Worm (Caenorhabditis elegans) whole organism, L3 larva: Measurements from ENCODE around the gene H12I19.115.

Experiments used
- ZK546.5 ChIP-seq: sonication (generic microtip); optimal IDR thresholded peaks from 2 replicates; lab custom pipeline; 2017; ENCODE audit warnings: missing biosample characterization, missing genetic modification characterization
- ama-1 ChIP-seq: fragments of 150-350 bp; optimal IDR thresholded peaks from 2 replicates; lab custom pipeline; 2018
- ceh-16 ChIP-seq: sonication (generic microtip); optimal IDR thresholded peaks from 2 replicates; lab custom pipeline; 2017; ENCODE audit warnings: missing biosample characterization, missing genetic modification characterization
- ceh-28 ChIP-seq: fragments of 150-350 bp; optimal IDR thresholded peaks from 2 replicates; lab custom pipeline; 2014; ENCODE audit warnings: missing biosample characterization, missing genetic modification reagents, missing genetic modification characterization
- ceh-9 ChIP-seq: sonication (generic microtip); optimal IDR thresholded peaks from 2 replicates; lab custom pipeline; 2018; ENCODE audit warnings: missing biosample characterization, missing genetic modification characterization
- daf-12 ChIP-seq: fragments of 150-350 bp; optimal IDR thresholded peaks from 2 replicates; lab custom pipeline; 2014; ENCODE audit warnings: missing biosample characterization, missing genetic modification reagents, missing genetic modification characterization
- elt-1 ChIP-seq: fragments of 150-350 bp; optimal IDR thresholded peaks from 2 replicates; lab custom pipeline; 2014; ENCODE audit warnings: missing biosample characterization, missing genetic modification characterization
- elt-2 ChIP-seq: sonication (generic microtip); optimal IDR thresholded peaks from 2 replicates; lab custom pipeline; 2016; ENCODE audit warnings: missing genetic modification reagents, mild to moderate bottlenecking, missing genetic modification characterization, missing compliant biosample characterization
- elt-3 ChIP-seq, 3 experiments: fragments of 150-350 bp in 1 of 3; sonication (generic microtip) in 2 of 3; optimal IDR thresholded peaks; 2 replicates in 2 of 3; 4 replicates in 1 of 3; lab custom pipeline; 2014 to 2017; ENCODE audit warnings: missing biosample characterization in 3 of 3, missing genetic modification characterization in 3 of 3
- eor-1 ChIP-seq, 2 experiments: fragments of 150-350 bp; optimal IDR thresholded peaks; 2 replicates each; lab custom pipeline; 2014 to 2018; ENCODE audit warnings: missing biosample characterization in 2 of 2, missing genetic modification characterization in 2 of 2
- fkh-10 ChIP-seq: sonication (generic microtip); optimal IDR thresholded peaks from 2 replicates; lab custom pipeline; 2017; ENCODE audit warnings: missing biosample characterization, missing genetic modification reagents, missing genetic modification characterization
- fkh-2 ChIP-seq: fragments of 150-350 bp; optimal IDR thresholded peaks from 2 replicates; lab custom pipeline; 2014; ENCODE audit warnings: missing biosample characterization, missing genetic modification reagents, missing genetic modification characterization
- fos-1 ChIP-seq: fragments of 150-350 bp; optimal IDR thresholded peaks from 2 replicates; lab custom pipeline; 2014; ENCODE audit warnings: missing biosample characterization, missing genetic modification characterization
- hmg-11 ChIP-seq: sonication (generic microtip); optimal IDR thresholded peaks from 2 replicates; lab custom pipeline; 2016; ENCODE audit warnings: missing genetic modification characterization, missing compliant biosample characterization
- jun-1 ChIP-seq: fragments of 150-350 bp; optimal IDR thresholded peaks from 2 replicates; lab custom pipeline; 2014; ENCODE audit warnings: missing biosample characterization, missing genetic modification reagents, missing genetic modification characterization
- lsy-12 ChIP-seq: sonication (generic microtip); optimal IDR thresholded peaks from 2 replicates; lab custom pipeline; 2016; ENCODE audit warnings: mild to moderate bottlenecking, missing genetic modification characterization, missing compliant biosample characterization
- mdl-1 ChIP-seq: fragments of 150-350 bp; optimal IDR thresholded peaks from 2 replicates; lab custom pipeline; 2014; ENCODE audit warnings: missing biosample characterization, missing genetic modification characterization
- mml-1 ChIP-seq: fragments of 150-350 bp; sonication (generic microtip); optimal IDR thresholded peaks from 3 replicates; lab custom pipeline; 2014; ENCODE audit warnings: missing biosample characterization, missing genetic modification characterization
- nfya-1 ChIP-seq: sonication (generic microtip); optimal IDR thresholded peaks from 2 replicates; lab custom pipeline; 2017; ENCODE audit warnings: missing genetic modification characterization, mild to moderate bottlenecking, missing compliant biosample characterization, antibody characterized with exemption, moderate library complexity; ENCODE audit not compliant: insufficient read depth
- nhr-11 ChIP-seq: fragments of 150-350 bp; optimal IDR thresholded peaks from 2 replicates; lab custom pipeline; 2014; ENCODE audit warnings: missing biosample characterization, missing genetic modification characterization
- nhr-12 ChIP-seq: fragments of 150-350 bp; optimal IDR thresholded peaks from 2 replicates; lab custom pipeline; 2014; ENCODE audit warnings: missing biosample characterization, missing genetic modification characterization
- nhr-23 ChIP-seq: fragments of 150-350 bp; optimal IDR thresholded peaks from 2 replicates; lab custom pipeline; 2014; ENCODE audit warnings: missing biosample characterization, missing genetic modification reagents, missing genetic modification characterization
- nhr-25 ChIP-seq: sonication (generic microtip); optimal IDR thresholded peaks from 2 replicates; lab custom pipeline; 2017; ENCODE audit warnings: missing biosample characterization, missing genetic modification characterization
- nhr-28 ChIP-seq: fragments of 150-350 bp; optimal IDR thresholded peaks from 2 replicates; lab custom pipeline; 2014; ENCODE audit warnings: missing biosample characterization, missing genetic modification characterization
- nhr-43 ChIP-seq: sonication (generic microtip); optimal IDR thresholded peaks from 2 replicates; lab custom pipeline; 2016; ENCODE audit warnings: mild to moderate bottlenecking, missing genetic modification characterization, missing compliant biosample characterization; ENCODE audit not compliant: poor library complexity, severe bottlenecking
- nhr-76 ChIP-seq: fragments of 150-350 bp; sonication (generic microtip); optimal IDR thresholded peaks from 5 replicates; lab custom pipeline; 2014; ENCODE audit warnings: missing biosample characterization, missing genetic modification characterization
- nhr-77 ChIP-seq: fragments of 150-350 bp; optimal IDR thresholded peaks from 2 replicates; lab custom pipeline; 2014; ENCODE audit warnings: missing biosample characterization, missing genetic modification characterization
- pha-4 ChIP-seq: fragments of 150-350 bp; optimal IDR thresholded peaks from 2 replicates; lab custom pipeline; 2014; ENCODE audit warnings: missing biosample characterization, missing genetic modification reagents, missing genetic modification characterization
- pqm-1 ChIP-seq: fragments of 150-350 bp; optimal IDR thresholded peaks from 2 replicates; lab custom pipeline; 2017; ENCODE audit warnings: missing biosample characterization, missing genetic modification characterization, inconsistent platforms
- sea-2 ChIP-seq: fragments of 150-350 bp; sonication (generic microtip); optimal IDR thresholded peaks from 4 replicates; lab custom pipeline; 2014; ENCODE audit warnings: missing biosample characterization, missing genetic modification reagents, missing genetic modification characterization
- snpc-4 ChIP-seq: fragments of 150-350 bp; optimal IDR thresholded peaks from 2 replicates; lab custom pipeline; 2014; ENCODE audit warnings: missing biosample characterization, missing genetic modification characterization
- unc-39 ChIP-seq: sonication (generic microtip); optimal IDR thresholded peaks from 4 replicates; lab custom pipeline; 2017; ENCODE audit warnings: missing biosample characterization, missing genetic modification characterization
- unc-62 ChIP-seq: fragments of 150-350 bp; sonication (generic microtip); optimal IDR thresholded peaks from 4 replicates; lab custom pipeline; 2014; ENCODE audit warnings: missing biosample characterization, missing genetic modification reagents, missing genetic modification characterization
- ztf-11 ChIP-seq: fragments of 150-350 bp; optimal IDR thresholded peaks from 2 replicates; lab custom pipeline; 2014; ENCODE audit warnings: missing biosample characterization, missing genetic modification characterization
- ztf-4 ChIP-seq: fragments of 150-350 bp; optimal IDR thresholded peaks from 2 replicates; lab custom pipeline; 2014; ENCODE audit warnings: missing biosample characterization, missing genetic modification characterization

H12I19.115 gene

DNA sequence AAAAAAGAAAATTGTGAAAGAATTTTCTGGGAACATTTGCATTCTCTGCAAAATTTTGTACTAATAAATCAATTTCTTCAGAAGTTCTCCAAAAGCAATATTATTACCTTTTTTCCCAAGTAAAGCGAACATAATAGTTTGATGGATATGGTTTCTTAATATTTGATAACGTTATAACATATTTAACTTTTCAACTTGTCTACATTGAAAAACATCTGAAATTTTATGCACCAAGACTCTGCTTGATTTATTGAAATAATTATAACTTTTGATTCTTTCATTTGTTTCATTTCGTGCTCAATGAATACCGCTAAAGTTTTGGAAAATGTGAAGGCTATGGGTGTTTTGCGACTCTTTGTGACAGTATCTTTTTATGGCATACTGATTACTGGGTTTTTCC lies 9.4 kb upstream of the H12I19.115 start, which contains the start of gene srz-31:
TSS of gene srz-31 (plus strand) at position 301 of the 400 bp plus-strand sequence.
- no peak for TF ChIP-seq daf-12 (tag; lab: Kevin White, UChicago)
- TF ChIP-seq lsy-12 (tag; lab: Kevin White, UChicago), result no peak
- no peak for TF ChIP-seq mml-1
- TF ChIP-seq ZK546.5 (tag; lab: Kevin White, UChicago), result no peak
- no peak for TF ChIP-seq nhr-11
- TF ChIP-seq mdl-1 (tag; lab: Kevin White, UChicago), result no peak
- no peak for TF ChIP-seq unc-62 (GFP tag; lab: Kevin White, UChicago)
- no peak for TF ChIP-seq nhr-77 (tag; lab: Kevin White, UChicago)
- TF ChIP-seq fkh-10, result no peak
- TF ChIP-seq jun-1 (tag; lab: Kevin White, UChicago), result no peak
- TF ChIP-seq sea-2, result no peak
- TF ChIP-seq ama-1 (lab: Kevin White, UChicago), result no peak
- TF ChIP-seq nhr-25 (tag; lab: Kevin White, UChicago), result no peak
- TF ChIP-seq elt-1 (tag; lab: Kevin White, UChicago), result no peak

DNA sequence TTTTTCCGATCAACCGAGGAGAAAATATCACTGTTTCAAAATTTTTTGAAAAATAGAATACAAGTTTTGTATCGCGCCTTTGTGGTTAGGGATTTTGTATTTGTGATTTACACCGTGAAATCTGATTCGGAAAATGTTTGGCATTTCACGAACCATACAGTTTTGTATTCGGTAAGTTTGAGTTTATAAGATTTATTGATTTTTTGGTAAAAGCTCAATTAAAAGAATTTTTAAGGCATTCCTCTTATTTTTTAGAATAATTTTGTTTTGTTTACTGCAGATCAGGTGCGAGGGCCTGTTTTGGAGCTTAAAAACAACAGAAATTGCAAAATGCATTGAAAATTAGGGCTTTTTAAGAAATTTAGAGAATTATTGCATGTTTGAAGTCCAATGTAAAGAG lies 5.7 kb upstream of the H12I19.115 start:
- TF ChIP-seq unc-62 (GFP tag; lab: Kevin White, UChicago) (no peak), ceh-9 (tag; lab: Kevin White, UChicago) (no peak), ceh-28 (tag; lab: Kevin White, UChicago) (no peak), elt-3 (tag; optimal IDR thresholded peaks at IDR 0.05; lab: Kevin White, UChicago) (no peak), ama-1 (lab: Kevin White, UChicago) (no peak), jun-1 (tag; lab: Kevin White, UChicago) (no peak), ztf-4 (tag; lab: Kevin White, UChicago) (no peak), eor-1 (tag; optimal IDR thresholded peaks at IDR 0.05; lab: Kevin White, UChicago) (no peak), nhr-28 (tag; lab: Kevin White, UChicago) (no peak), ztf-11 (tag; lab: Kevin White, UChicago) (no peak), nhr-12 (tag; lab: Kevin White, UChicago) (no peak), ceh-16 (tag; lab: Kevin White, UChicago) (no peak), pha-4 (tag; lab: Kevin White, UChicago) (no peak), nhr-11 (no peak), nhr-76 (tag; lab: Kevin White, UChicago) (no peak), mml-1 (no peak), mdl-1 (tag; lab: Kevin White, UChicago) (no peak)

- TF ChIP-seq ama-1 (lab: Kevin White, UChicago) (no peak), nhr-23 (tag; lab: Kevin White, UChicago) (no peak), fkh-2 (tag; lab: Kevin White, UChicago) (no peak), mdl-1 (tag; lab: Kevin White, UChicago) (no peak), jun-1 (tag; lab: Kevin White, UChicago) (no peak), fkh-10 (no peak), nhr-43 (no peak), ceh-9 (tag; lab: Kevin White, UChicago) (no peak), ceh-16 (tag; lab: Kevin White, UChicago) (no peak), elt-1 (tag; lab: Kevin White, UChicago) (no peak), fos-1 (tag; lab: Kevin White, UChicago) (no peak), sea-2 (no peak)
These were observed 4.1 kb upstream of the H12I19.115 start, which contains the start of gene srz-59 for ce11 chrIV:14131770-14132169. Gene srz-59 (plus strand): TSS chrIV:14132070.

ce11 chrIV:14129091-14129490 lies 1.4 kb upstream of the H12I19.115 start, which contains the start of gene srz-42:
Gene srz-42 (plus strand): TSS chrIV:14129391.
- no peak for TF ChIP-seq nhr-25 (tag; lab: Kevin White, UChicago)
- no peak for TF ChIP-seq nhr-76 (tag; lab: Kevin White, UChicago)
- TF ChIP-seq fkh-2 (tag; lab: Kevin White, UChicago), result no peak
- TF ChIP-seq nhr-12 (tag; lab: Kevin White, UChicago), result no peak
- TF ChIP-seq elt-2 (tag; lab: Kevin White, UChicago), result no peak
- TF ChIP-seq pqm-1 (tag; lab: Kevin White, UChicago), result no peak
- TF ChIP-seq ztf-11 (tag; lab: Kevin White, UChicago), result no peak
- TF ChIP-seq snpc-4 (tag; lab: Kevin White, UChicago), result no peak
- TF ChIP-seq pha-4 (tag; lab: Kevin White, UChicago), result no peak
- TF ChIP-seq nhr-28 (tag; lab: Kevin White, UChicago), result no peak
- TF ChIP-seq elt-1 (tag; lab: Kevin White, UChicago), result no peak
- TF ChIP-seq mml-1, result no peak
- TF ChIP-seq unc-39 (tag; lab: Kevin White, UChicago), result no peak
- TF ChIP-seq nhr-77 (tag; lab: Kevin White, UChicago), result no peak
- no peak for TF ChIP-seq ceh-16 (tag; lab: Kevin White, UChicago)
- no peak for TF ChIP-seq nfya-1
- TF ChIP-seq ceh-9 (tag; lab: Kevin White, UChicago), result no peak
- no peak for TF ChIP-seq nhr-43
- TF ChIP-seq hmg-11 (tag; lab: Kevin White, UChicago), result no peak
- TF ChIP-seq mdl-1 (tag; lab: Kevin White, UChicago), result no peak
- TF ChIP-seq, all 47 proteins: peak for 0
